Fruit fly (Drosophila melanogaster) whole organism, prepupa: ENCODE data around the gene CG32266.

Experiments used
- CG4318 ChIP-seq: fragments of 200-800 bp; sonication (Bioruptor generic); optimal IDR thresholded peaks from 3 replicates; lab custom pipeline; 2017; ENCODE audit warnings: missing biosample characterization, mild to moderate bottlenecking, missing genetic modification characterization
- Eip75B ChIP-seq: fragments of 200-800 bp; sonication (Bioruptor generic); optimal IDR thresholded peaks from 3 replicates; lab custom pipeline; 2016; ENCODE audit warnings: missing biosample characterization, missing genetic modification characterization
- Eip78C ChIP-seq: fragments of 200-800 bp; sonication (Bioruptor generic); peaks from one replicate; lab custom pipeline; 2016; ENCODE audit warnings: missing biosample characterization, missing genetic modification characterization
- Ets96B ChIP-seq: fragments of 200-800 bp; optimal IDR thresholded peaks from 2 replicates; lab custom pipeline; 2019; ENCODE audit warnings: missing biosample characterization, mild to moderate bottlenecking, missing genetic modification characterization, moderate library complexity
- Hr39 ChIP-seq: fragments of 200-800 bp; sonication (Bioruptor generic); optimal IDR thresholded peaks from 2 replicates; lab custom pipeline; 2016; ENCODE audit warnings: missing biosample characterization, missing genetic modification characterization
- Hr4 ChIP-seq: fragments of 200-800 bp; sonication (Bioruptor generic); optimal IDR thresholded peaks from 3 replicates; lab custom pipeline; 2016; ENCODE audit warnings: missing biosample characterization, missing genetic modification characterization
- Lpt ChIP-seq: fragments of 200-800 bp; sonication (Bioruptor generic); optimal IDR thresholded peaks from 3 replicates; lab custom pipeline; 2016; ENCODE audit warnings: missing biosample characterization, missing genetic modification characterization
- Met ChIP-seq: fragments of 200-800 bp; sonication (Bioruptor generic); optimal IDR thresholded peaks from 3 replicates; lab custom pipeline; 2016; ENCODE audit warnings: missing biosample characterization, missing genetic modification characterization
- Sox14 ChIP-seq: fragments of 200-800 bp; sonication (Bioruptor generic); optimal IDR thresholded peaks from 3 replicates; lab custom pipeline; 2016; ENCODE audit warnings: missing biosample characterization, missing genetic modification characterization
- cyc ChIP-seq: fragments of 200-800 bp; sonication (Bioruptor generic); optimal IDR thresholded peaks from 3 replicates; lab custom pipeline; 2016; ENCODE audit warnings: missing biosample characterization, missing genetic modification characterization
- eg ChIP-seq: fragments of 200-800 bp; sonication (Bioruptor generic); IDR thresholded peaks from 3 replicates; pipeline ENCODE4 v1.3.6; 2022; ENCODE audit warnings: missing biosample characterization, missing genetic modification characterization
- esn ChIP-seq: fragments of 200-800 bp; sonication (Bioruptor generic); optimal IDR thresholded peaks from 2 replicates; lab custom pipeline; 2016; ENCODE audit warnings: missing biosample characterization, mild to moderate bottlenecking, missing genetic modification characterization, moderate library complexity
- pdm3 ChIP-seq: fragments of 200-800 bp; sonication (Bioruptor generic); optimal IDR thresholded peaks from 3 replicates; lab custom pipeline; 2016; ENCODE audit warnings: missing biosample characterization, missing genetic modification characterization
- topi ChIP-seq: fragments of 200-800 bp; sonication (Bioruptor generic); optimal IDR thresholded peaks from 3 replicates; lab custom pipeline; 2016; ENCODE audit warnings: missing biosample characterization, missing genetic modification characterization

DNA sequence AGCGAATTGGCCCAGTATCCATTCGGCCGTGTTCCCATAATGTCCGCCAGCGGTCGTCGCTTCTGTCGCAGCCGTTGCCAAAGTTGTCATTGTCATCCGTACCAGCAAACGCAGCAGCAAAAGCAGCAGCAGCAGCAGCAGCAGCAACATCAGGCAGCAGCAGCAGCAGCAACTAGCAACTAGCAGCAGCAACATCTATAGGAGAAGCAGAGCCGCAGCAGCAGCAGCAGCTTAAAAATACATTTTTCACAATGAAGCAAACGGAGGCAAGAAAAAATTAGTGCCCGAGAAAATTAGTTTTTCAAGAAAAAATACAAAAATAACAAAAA lies 34.8 kb downstream of the CG32266 start:
- no peak for TF ChIP-seq pdm3 (GFP tag; lab: Kevin White, UChicago)
- TF ChIP-seq Lpt: no peak
- no peak for TF ChIP-seq Hr39 (GFP tag; lab: Kevin White, UChicago)
- no peak for TF ChIP-seq Eip75B (GFP tag; lab: Kevin White, UChicago)
- no peak for TF ChIP-seq cyc
- TF ChIP-seq esn (GFP tag; lab: Kevin White, UChicago): no peak
- no peak for TF ChIP-seq eg
- no peak for TF ChIP-seq CG4318 (GFP tag; lab: Kevin White, UChicago)
- no peak for TF ChIP-seq Met (GFP tag; lab: Kevin White, UChicago)
- TF ChIP-seq Hr4 (GFP tag; lab: Kevin White, UChicago): no peak
- no peak for TF ChIP-seq Eip78C
- no peak for TF ChIP-seq topi
- TF ChIP-seq Ets96B: no peak
- TF ChIP-seq Sox14 (GFP tag; lab: Kevin White, UChicago): no peak
